Fruit fly (Drosophila melanogaster) whole organism, embryonic: ENCODE data around the gene Tomosyn.
A peak's percentile ranks its signal among the peaks of the same experiment; 100 is the strongest.

Source experiments
- B-H1 ChIP-seq: fragments of 200-800 bp; sonication (Bioruptor generic); IDR thresholded peaks from 3 replicates; pipeline ENCODE4 v1.3.6; 2022; ENCODE audit warnings: missing biosample characterization, missing genetic modification characterization
- CG10274 ChIP-seq: fragments of 200-800 bp; sonication (Bioruptor generic); optimal IDR thresholded peaks from 3 replicates; lab custom pipeline; 2017; ENCODE audit warnings: missing biosample characterization, mild to moderate bottlenecking, missing genetic modification characterization
- CG10462 ChIP-seq: fragments of 200-800 bp; sonication (Bioruptor generic); optimal IDR thresholded peaks from 2 replicates; lab custom pipeline; 2016; ENCODE audit warnings: missing biosample characterization, missing genetic modification characterization
- CG12071 ChIP-seq: fragments of 200-800 bp; sonication (Bioruptor generic); optimal IDR thresholded peaks from 3 replicates; lab custom pipeline; 2018; ENCODE audit warnings: missing biosample characterization, mild to moderate bottlenecking, missing genetic modification characterization
- CG14050 ChIP-seq: fragments of 200-800 bp; sonication (Bioruptor generic); IDR thresholded peaks from 3 replicates; pipeline ENCODE4 v1.3.6; 2022; ENCODE audit warnings: missing biosample characterization, missing genetic modification characterization
- CG14710 ChIP-seq: fragments of 200-800 bp; sonication (Bioruptor generic); optimal IDR thresholded peaks from 3 replicates; lab custom pipeline; 2019; ENCODE audit warnings: missing biosample characterization, mild to moderate bottlenecking, missing genetic modification characterization, moderate library complexity
- CG16863 ChIP-seq: fragments of 200-800 bp; sonication (Bioruptor generic); optimal IDR thresholded peaks from 3 replicates; lab custom pipeline; 2016; ENCODE audit warnings: missing biosample characterization, missing genetic modification characterization
- CG17568 ChIP-seq: fragments of 200-800 bp; sonication (Bioruptor generic); optimal IDR thresholded peaks from 2 replicates; lab custom pipeline; 2018; ENCODE audit warnings: missing biosample characterization, mild to moderate bottlenecking, missing genetic modification characterization, moderate library complexity
- CG18262 ChIP-seq: fragments of 200-800 bp; optimal IDR thresholded peaks from 3 replicates; lab custom pipeline; 2019; ENCODE audit warnings: missing biosample characterization, mild to moderate bottlenecking, missing genetic modification characterization, moderate library complexity
- CG18476 ChIP-seq: fragments of 200-800 bp; sonication (Bioruptor generic); optimal IDR thresholded peaks from 2 replicates; lab custom pipeline; 2016; ENCODE audit warnings: missing biosample characterization, mild to moderate bottlenecking, missing genetic modification characterization
- CG18599 ChIP-seq: fragments of 200-800 bp; sonication (Bioruptor generic); optimal IDR thresholded peaks from 3 replicates; lab custom pipeline; 2017; ENCODE audit warnings: missing biosample characterization, missing genetic modification characterization, mild to moderate bottlenecking, moderate library complexity, missing genetic modification reagents
- CG2678 ChIP-seq: fragments of 200-800 bp; sonication (Bioruptor generic); optimal IDR thresholded peaks from 3 replicates; lab custom pipeline; 2019; ENCODE audit warnings: missing biosample characterization, mild to moderate bottlenecking, missing genetic modification characterization, moderate library complexity
- CG2712 ChIP-seq: fragments of 200-800 bp; optimal IDR thresholded peaks from 3 replicates; lab custom pipeline; 2019; ENCODE audit warnings: missing biosample characterization, mild to moderate bottlenecking, missing genetic modification characterization, moderate library complexity
- CG2889 ChIP-seq: fragments of 200-800 bp; sonication (Bioruptor generic); IDR thresholded peaks from 3 replicates; pipeline ENCODE4 v1.3.6; 2022; ENCODE audit warnings: missing biosample characterization, missing genetic modification characterization
- CG32772 ChIP-seq: fragments of 200-800 bp; sonication (Bioruptor generic); IDR thresholded peaks from 2 replicates; pipeline ENCODE4 v1.3.6; 2022; ENCODE audit warnings: missing biosample characterization, missing genetic modification characterization
- CG34224 ChIP-seq: fragments of 200-800 bp; sonication (Bioruptor generic); IDR thresholded peaks from 3 replicates; pipeline ENCODE4 v1.3.6; 2022; ENCODE audit warnings: missing biosample characterization, missing genetic modification characterization; ENCODE audit not compliant: partially characterized antibody
- CG4360 ChIP-seq: fragments of 200-800 bp; sonication (Bioruptor generic); IDR thresholded peaks from 2 replicates; pipeline ENCODE4 v1.3.6; 2022; ENCODE audit warnings: missing biosample characterization, missing genetic modification characterization
- CG9609 ChIP-seq: fragments of 200-800 bp; sonication (Bioruptor generic); optimal IDR thresholded peaks from 3 replicates; lab custom pipeline; 2016; ENCODE audit warnings: missing biosample characterization, missing genetic modification characterization
- CHES-1-like ChIP-seq: fragments of 200-800 bp; sonication (Bioruptor generic); optimal IDR thresholded peaks from 2 replicates; lab custom pipeline; 2016; ENCODE audit warnings: missing biosample characterization, missing genetic modification characterization
- D ChIP-seq, 2 experiments: fragments of 200-800 bp in 1 of 2; fragments of >200 bp in 1 of 2; sonication (Bioruptor generic) in 1 of 2; optimal IDR thresholded peaks; 2 replicates in 1 of 2; 3 replicates in 1 of 2; lab custom pipeline; 2017; ENCODE audit warnings: mild to moderate bottlenecking in 1 of 2, missing biosample characterization in 1 of 2, missing genetic modification characterization in 1 of 2, missing genetic modification reagents in 1 of 2
- D19B ChIP-seq: fragments of 200-800 bp; sonication (Bioruptor generic); optimal IDR thresholded peaks from 2 replicates; lab custom pipeline; 2017; ENCODE audit warnings: missing biosample characterization, mild to moderate bottlenecking, missing genetic modification characterization
- Dll ChIP-seq: fragments of 200-800 bp; sonication (Bioruptor generic); IDR thresholded peaks from 4 replicates; pipeline ENCODE4 v1.3.6; 2022; ENCODE audit warnings: missing biosample characterization, missing genetic modification characterization; ENCODE audit not compliant: partially characterized antibody
- Eip74EF ChIP-seq, 2 experiments: fragments of 200-800 bp in 1 of 2; fragments of >200 bp in 1 of 2; sonication (Bioruptor generic) in 1 of 2; optimal IDR thresholded peaks; 2 replicates each; lab custom pipeline; 2017 to 2019; ENCODE audit warnings: missing biosample characterization in 2 of 2, missing genetic modification characterization in 2 of 2, mild to moderate bottlenecking in 1 of 2, moderate library complexity in 1 of 2
- Elba2 ChIP-seq: fragments of 200-800 bp; sonication (Bioruptor generic); optimal IDR thresholded peaks from 3 replicates; lab custom pipeline; 2016; ENCODE audit warnings: missing biosample characterization, missing genetic modification characterization
- Fer3 ChIP-seq: fragments of 200-800 bp; sonication (Bioruptor generic); optimal IDR thresholded peaks from 2 replicates; lab custom pipeline; 2018; ENCODE audit warnings: missing biosample characterization, mild to moderate bottlenecking, missing genetic modification characterization, moderate library complexity
- HmgZ ChIP-seq: fragments of 200-800 bp; sonication (Bioruptor generic); optimal IDR thresholded peaks from 2 replicates; lab custom pipeline; 2018; ENCODE audit warnings: missing biosample characterization, mild to moderate bottlenecking, missing genetic modification characterization
- Hr78 ChIP-seq, 2 experiments: fragments of 200-800 bp in 1 of 2; fragments of >200 bp in 1 of 2; sonication (Bioruptor generic) in 1 of 2; optimal IDR thresholded peaks; 2 replicates each; lab custom pipeline; 2017 to 2019; ENCODE audit warnings: missing biosample characterization in 2 of 2, missing genetic modification characterization in 2 of 2, mild to moderate bottlenecking in 1 of 2, moderate library complexity in 1 of 2
- Hsf ChIP-seq: fragments of 200-800 bp; sonication (Bioruptor generic); optimal IDR thresholded peaks from 3 replicates; lab custom pipeline; 2016; ENCODE audit warnings: missing biosample characterization, missing genetic modification characterization
- Jarid2 ChIP-seq: fragments of 200-800 bp; sonication (Bioruptor generic); optimal IDR thresholded peaks from 3 replicates; lab custom pipeline; 2017; ENCODE audit warnings: mild to moderate bottlenecking, missing biosample characterization, missing genetic modification reagents, missing genetic modification characterization
- NFAT ChIP-seq: fragments of 200-800 bp; sonication (Bioruptor generic); IDR thresholded peaks from 2 replicates; pipeline ENCODE4 v1.3.6; 2022; ENCODE audit warnings: missing biosample characterization, missing genetic modification characterization
- Six4 ChIP-seq: fragments of 200-800 bp; sonication (Bioruptor generic); optimal IDR thresholded peaks from 2 replicates; lab custom pipeline; 2016; ENCODE audit warnings: missing biosample characterization, missing genetic modification characterization
- Ssrp ChIP-seq: fragments of 200-800 bp; sonication (Bioruptor generic); optimal IDR thresholded peaks from 2 replicates; lab custom pipeline; 2018; ENCODE audit warnings: missing biosample characterization, mild to moderate bottlenecking, missing genetic modification characterization, moderate library complexity
- Xbp1 ChIP-seq: fragments of 200-800 bp; sonication (Bioruptor generic); optimal IDR thresholded peaks from 3 replicates; lab custom pipeline; 2016; ENCODE audit warnings: missing biosample characterization, mild to moderate bottlenecking, missing genetic modification characterization
- bbx ChIP-seq: fragments of 200-800 bp; sonication (Bioruptor generic); IDR thresholded peaks from 2 replicates; pipeline ENCODE4 v1.3.6; 2022; ENCODE audit warnings: missing biosample characterization, missing genetic modification characterization; ENCODE audit not compliant: partially characterized antibody
- chm ChIP-seq: fragments of 200-800 bp; sonication (Bioruptor generic); IDR thresholded peaks from 2 replicates; pipeline ENCODE4 v1.3.6; 2022; ENCODE audit warnings: missing biosample characterization, missing genetic modification characterization
- chn ChIP-seq: fragments of 200-800 bp; sonication (Bioruptor generic); optimal IDR thresholded peaks from 2 replicates; lab custom pipeline; 2016; ENCODE audit warnings: missing biosample characterization, missing genetic modification characterization
- en ChIP-seq: fragments of 200-800 bp; sonication (Bioruptor generic); optimal IDR thresholded peaks from 2 replicates; lab custom pipeline; 2016; ENCODE audit warnings: missing biosample characterization, missing genetic modification characterization
- exex ChIP-seq: fragments of 200-800 bp; sonication (Bioruptor generic); optimal IDR thresholded peaks from 4 replicates; lab custom pipeline; 2018; ENCODE audit warnings: missing biosample characterization, mild to moderate bottlenecking, missing genetic modification characterization, moderate library complexity
- gfzf ChIP-seq: fragments of 200-800 bp; sonication (Bioruptor generic); optimal IDR thresholded peaks from 2 replicates; lab custom pipeline; 2016; ENCODE audit warnings: missing biosample characterization, mild to moderate bottlenecking, missing genetic modification characterization, moderate library complexity
- gsb ChIP-seq: fragments of 200-800 bp; sonication (Bioruptor generic); IDR thresholded peaks from 2 replicates; pipeline ENCODE4 v1.3.6; 2022; ENCODE audit warnings: missing biosample characterization, missing genetic modification characterization
- jing ChIP-seq: fragments of 200-800 bp; sonication (Bioruptor generic); optimal IDR thresholded peaks from 2 replicates; lab custom pipeline; 2018; ENCODE audit warnings: missing biosample characterization, mild to moderate bottlenecking, missing genetic modification characterization
- ken ChIP-seq: fragments of 200-800 bp; sonication (Bioruptor generic); IDR thresholded peaks from 3 replicates; pipeline ENCODE4 v1.3.6; 2022; ENCODE audit warnings: missing biosample characterization, missing genetic modification characterization
- nom ChIP-seq: fragments of 200-800 bp; sonication (Bioruptor generic); optimal IDR thresholded peaks from 2 replicates; lab custom pipeline; 2017; ENCODE audit warnings: missing biosample characterization, missing genetic modification characterization, mild to moderate bottlenecking, moderate library complexity, missing genetic modification reagents
- org-1 ChIP-seq: fragments of 200-800 bp; sonication (Bioruptor generic); optimal IDR thresholded peaks from 2 replicates; lab custom pipeline; 2017; ENCODE audit warnings: missing biosample characterization, missing genetic modification characterization
- slbo ChIP-seq: fragments of 200-800 bp; sonication (Bioruptor generic); IDR thresholded peaks from 2 replicates; pipeline ENCODE4 v1.3.6; 2022; ENCODE audit warnings: missing biosample characterization, missing genetic modification characterization
- slp2 ChIP-seq: fragments of 200-800 bp; sonication (Bioruptor generic); optimal IDR thresholded peaks from 2 replicates; lab custom pipeline; 2016; ENCODE audit warnings: missing biosample characterization, missing genetic modification characterization
- yki ChIP-seq: fragments of >200 bp; optimal IDR thresholded peaks from 3 replicates; lab custom pipeline; 2018
- zen2 ChIP-seq: fragments of 200-800 bp; sonication (Bioruptor generic); IDR thresholded peaks from 3 replicates; pipeline ENCODE4 v1.3.6; 2022; ENCODE audit warnings: missing biosample characterization, missing genetic modification characterization; ENCODE audit not compliant: partially characterized antibody
- zf30C ChIP-seq: fragments of 200-800 bp; sonication (Bioruptor generic); optimal IDR thresholded peaks from 3 replicates; lab custom pipeline; 2018; ENCODE audit warnings: missing biosample characterization, mild to moderate bottlenecking, missing genetic modification characterization

Gene Tomosyn

DNA sequence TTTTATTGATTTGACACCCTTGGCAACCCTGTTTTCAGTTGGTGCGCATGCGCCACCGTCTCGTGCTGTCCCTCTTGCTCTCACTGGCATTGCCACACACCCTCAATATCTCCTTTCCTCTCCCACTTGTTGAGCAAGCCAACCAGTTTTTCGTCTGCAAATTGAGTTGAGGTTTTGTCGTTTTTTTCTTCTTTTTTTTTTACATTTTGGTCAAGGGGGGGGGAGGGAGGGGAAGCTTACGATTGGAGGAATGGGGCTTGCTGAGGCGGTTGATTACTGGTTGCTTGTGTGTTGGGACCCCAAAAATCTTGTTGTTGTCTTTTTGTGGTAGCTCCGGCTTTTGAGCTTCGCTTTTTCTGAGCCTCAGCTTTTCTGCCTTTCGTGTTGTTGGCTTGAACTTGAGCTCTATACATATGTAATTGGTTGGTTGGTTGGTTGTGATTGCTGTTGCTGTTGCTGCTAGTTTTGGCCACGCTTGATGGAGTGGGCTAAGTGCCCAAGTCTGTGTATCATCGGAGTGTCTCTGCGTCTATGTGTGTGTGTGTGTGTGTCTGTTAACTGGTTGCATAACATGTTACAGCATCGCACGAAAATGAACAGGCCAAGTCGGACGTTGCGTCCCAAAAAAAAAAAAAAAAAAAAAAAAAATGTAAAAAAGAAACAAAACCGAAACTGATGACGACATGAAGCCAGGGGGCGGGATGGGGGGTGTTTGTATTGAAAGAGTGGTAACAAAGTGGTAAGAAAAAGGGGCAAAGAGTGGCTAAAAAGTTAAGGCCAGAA is 45.3 kb downstream of the Tomosyn start (continued):
- TF ChIP-seq Dll: no peak
- TF ChIP-seq slbo (GFP tag; lab: Robert Waterston, UW): no peak; the same call in 1 of the 2 replicates
- TF ChIP-seq CG17568 (GFP tag; lab: Kevin White, UChicago): no peak
- TF ChIP-seq jing: no peak
- no peak for TF ChIP-seq CG10462 (GFP tag; lab: Kevin White, UChicago)
- TF ChIP-seq CG2712 (tag; lab: Kevin White, UChicago): no peak
- TF ChIP-seq zf30C: no peak
- no peak for TF ChIP-seq HmgZ (tag; lab: Kevin White, UChicago)
- no peak for TF ChIP-seq CG14050 (GFP tag; lab: Robert Waterston, UW)
- TF ChIP-seq CG18599 (GFP tag; lab: Kevin White, UChicago): no peak
- TF ChIP-seq chm (GFP tag; lab: Robert Waterston, UW): no peak
- no peak for TF ChIP-seq CG16863
- no peak for TF ChIP-seq D19B (GFP tag; lab: Kevin White, UChicago)
- TF ChIP-seq Jarid2 (GFP tag; lab: Kevin White, UChicago): no peak
- no peak for TF ChIP-seq zen2
- no peak for TF ChIP-seq Ssrp (tag; lab: Kevin White, UChicago)
- no peak for TF ChIP-seq CG18476
- TF ChIP-seq NFAT (GFP tag; lab: Robert Waterston, UW): no peak
- TF ChIP-seq B-H1: no peak
- TF ChIP-seq gsb: no peak
- no peak for TF ChIP-seq CG12071 (GFP tag; lab: Kevin White, UChicago)
- no peak for TF ChIP-seq CG4360 (GFP tag; lab: Robert Waterston, UW)
- no peak for TF ChIP-seq yki (lab: Kevin White, UChicago)
- TF ChIP-seq Eip74EF (GFP tag; optimal IDR thresholded peaks at IDR 0.05; lab: Kevin White, UChicago): no peak
- no peak for TF ChIP-seq exex (tag; lab: Kevin White, UChicago)
- no peak for TF ChIP-seq gfzf (GFP tag; lab: Kevin White, UChicago)
- no peak for TF ChIP-seq CG2889 (GFP tag; lab: Robert Waterston, UW)
- peak; percentile 4 for TF ChIP-seq CG14710 (tag; lab: Kevin White, UChicago)
- no peak for TF ChIP-seq D (optimal IDR thresholded peaks at IDR 0.05; lab: Kevin White, UChicago)
- TF ChIP-seq D (GFP tag; optimal IDR thresholded peaks at IDR 0.05; lab: Kevin White, UChicago): no peak
- TF ChIP-seq en (GFP tag; lab: Kevin White, UChicago): no peak
- TF ChIP-seq Hr78 (GFP tag; optimal IDR thresholded peaks at IDR 0.05; lab: Kevin White, UChicago): no peak
- TF ChIP-seq Fer3 (tag; lab: Kevin White, UChicago): no peak
- no peak for TF ChIP-seq Six4 (GFP tag; lab: Kevin White, UChicago)
- no peak for TF ChIP-seq ken (GFP tag; lab: Robert Waterston, UW)
- no peak for TF ChIP-seq Xbp1
- no peak for TF ChIP-seq CG10274 (GFP tag; lab: Kevin White, UChicago)
- no peak for TF ChIP-seq slp2 (GFP tag; lab: Kevin White, UChicago)
- TF ChIP-seq bbx (GFP tag; lab: Robert Waterston, UW): no peak
- TF ChIP-seq CG18262 (tag; lab: Kevin White, UChicago): no peak
- TF ChIP-seq CG2678 (tag; lab: Kevin White, UChicago): peak; percentile 16
- no peak for TF ChIP-seq Hsf (GFP tag; lab: Kevin White, UChicago)
- TF ChIP-seq chn (GFP tag; lab: Kevin White, UChicago): no peak
- no peak for TF ChIP-seq CHES-1-like (GFP tag; lab: Kevin White, UChicago)
- TF ChIP-seq CG34224 (GFP tag; lab: Robert Waterston, UW): no peak
- no peak for TF ChIP-seq CG9609 (GFP tag; lab: Kevin White, UChicago)
- peak; percentile 95 for TF ChIP-seq nom (GFP tag; lab: Kevin White, UChicago)
- TF ChIP-seq Elba2: no peak
- TF ChIP-seq org-1 (GFP tag; lab: Kevin White, UChicago): no peak
- peak; percentile 49 for TF ChIP-seq CG32772 (GFP tag; lab: Robert Waterston, UW)
